Worm (Caenorhabditis elegans): ENCODE measurements around the gene lin-45.
A peak's percentile ranks its signal among the peaks of the same experiment; 100 is the strongest.

lin-45 gene

DNA sequence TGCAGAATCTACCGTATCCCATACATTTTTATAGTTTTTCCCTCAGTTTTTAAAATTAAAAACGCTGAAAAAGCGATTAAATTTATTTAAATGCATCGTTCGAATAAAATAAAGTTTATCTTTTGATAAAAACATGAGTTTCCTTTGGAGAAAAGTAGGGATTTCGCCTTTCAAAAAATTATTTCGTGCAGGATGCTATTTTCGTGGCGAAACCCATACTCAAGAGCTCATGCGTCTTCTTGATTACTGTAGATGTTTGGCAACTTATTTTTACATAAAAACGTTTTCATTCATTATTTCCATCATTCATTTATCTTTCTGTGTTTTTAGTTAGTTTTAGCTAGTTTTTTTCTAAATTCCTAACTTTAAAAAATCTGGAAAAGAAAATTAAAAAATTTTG is 41.6 kb upstream of the lin-45 start (continued):
- TF ChIP-seq tbp1 (GFP tag; optimal IDR thresholded peaks at IDR 0.05) (peak; percentile 32), nhr-90 (tag; optimal IDR thresholded peaks at IDR 0.05) (no peak), F49E8.2 (tag; optimal IDR thresholded peaks at IDR 0.05; ENCODE audit: insufficient read depth) (peak; percentile 34), snpc-3.4 (tag; optimal IDR thresholded peaks at IDR 0.05) (no peak), lir-1 (GFP tag; conservative IDR thresholded peaks at IDR 0.05) (no peak), Y53G8AR.9 (GFP tag; conservative IDR thresholded peaks at IDR 0.05) (no peak), ccch-3 (GFP tag; optimal IDR thresholded peaks at IDR 0.05) (no peak), madf-8 (GFP tag; conservative IDR thresholded peaks at IDR 0.05) (peak; percentile 26; the same call in 1 of the 2 replicates), unc-62 (GFP tag; optimal IDR thresholded peaks at IDR 0.05) (no peak), repo-1 (tag; optimal IDR thresholded peaks at IDR 0.05) (no peak), xnd-1 (tag; optimal IDR thresholded peaks at IDR 0.05) (peak; percentile 60), snpc-1.1 (tag; optimal IDR thresholded peaks at IDR 0.05; ENCODE audit: insufficient read depth) (peak; percentile 43), F22D6.2 (tag; optimal IDR thresholded peaks at IDR 0.05) (no peak), ceh-27 (GFP tag; optimal IDR thresholded peaks at IDR 0.05) (no peak), C17E4.6 (GFP tag; IDR thresholded peaks at IDR 0.05) (no peak), F52B5.7 (tag; optimal IDR thresholded peaks at IDR 0.05) (no peak), hlh-26 (GFP tag; conservative IDR thresholded peaks at IDR 0.05) (no peak), madf-6 (GFP tag; IDR thresholded peaks at IDR 0.05) (peak; percentile 73), unc-130 (GFP tag; optimal IDR thresholded peaks at IDR 0.05) (no peak), attf-3 (GFP tag; conservative IDR thresholded peaks at IDR 0.05) (no peak)

DNA sequence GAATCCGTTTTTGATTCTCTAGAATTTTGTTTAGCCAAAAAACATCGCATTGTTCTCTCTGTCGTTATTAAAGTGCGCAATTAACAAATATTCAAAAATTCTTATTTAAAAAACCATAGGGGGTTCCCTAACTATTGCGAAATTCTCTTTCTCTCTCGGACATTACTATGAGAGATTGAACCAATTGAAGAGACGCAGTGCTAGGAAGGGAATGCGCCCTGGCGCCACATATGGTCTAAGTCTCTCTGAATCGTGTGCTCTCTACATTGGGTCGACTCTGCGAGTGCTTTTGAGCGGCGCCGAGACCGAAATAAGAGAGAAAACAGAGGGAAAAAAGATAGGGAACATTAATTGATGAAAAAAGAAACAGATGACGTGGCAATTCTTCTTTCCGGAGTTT is 37.5 kb upstream of the lin-45 start:
- TF ChIP-seq ceh-40 (GFP tag; IDR thresholded peaks at IDR 0.05) = no peak
- no peak for TF ChIP-seq snpc-1.3 (tag; optimal IDR thresholded peaks at IDR 0.05; ENCODE audit: insufficient read depth)
- TF ChIP-seq K11D2.4 (GFP tag; IDR thresholded peaks at IDR 0.05) = peak; percentile 21; the same call in 1 of the 2 replicates
- TF ChIP-seq nhr-80 (tag; optimal IDR thresholded peaks at IDR 0.05) = peak; percentile 46
- no peak for TF ChIP-seq Y95B8A.8 (GFP tag; IDR thresholded peaks at IDR 0.05)
- no peak for TF ChIP-seq ceh-58 (GFP tag; IDR thresholded peaks at IDR 0.05)
- no peak for TF ChIP-seq nfya-2 (GFP tag; IDR thresholded peaks at IDR 0.05)
- no peak for TF ChIP-seq F55B11.4 (tag; optimal IDR thresholded peaks at IDR 0.05; ENCODE audit: borderline replicate concordance, insufficient read depth)
- peak; percentile 39 for TF ChIP-seq tbp1 (GFP tag; optimal IDR thresholded peaks at IDR 0.05)
- TF ChIP-seq Y53F4B.3 (GFP tag; IDR thresholded peaks at IDR 0.05) = no peak
- TF ChIP-seq die-1 (tag; optimal IDR thresholded peaks at IDR 0.05) = no peak
- TF ChIP-seq dox-1 (GFP tag; IDR thresholded peaks at IDR 0.05) = peak; percentile 81
- TF ChIP-seq dpff-1 (tag; optimal IDR thresholded peaks at IDR 0.05) = no peak
- no peak for TF ChIP-seq ztf-26 (tag; optimal IDR thresholded peaks at IDR 0.05)
- no peak for TF ChIP-seq T07F8.4 (tag; optimal IDR thresholded peaks at IDR 0.05)
- no peak for TF ChIP-seq ama-1 (optimal IDR thresholded peaks at IDR 0.05)
- no peak for TF ChIP-seq ama-1 (GFP tag; optimal IDR thresholded peaks at IDR 0.05)
- TF ChIP-seq C17E4.6 (GFP tag; IDR thresholded peaks at IDR 0.05) = no peak
- TF ChIP-seq F57A8.1 (GFP tag; optimal IDR thresholded peaks at IDR 0.05) = no peak
- no peak for TF ChIP-seq fkh-3 (tag; optimal IDR thresholded peaks at IDR 0.05)
- no peak for TF ChIP-seq Y67H2A.10 (GFP tag; conservative IDR thresholded peaks at IDR 0.05)
- TF ChIP-seq mel-28 (tag; optimal IDR thresholded peaks at IDR 0.05; ENCODE audit: borderline replicate concordance) = no peak
- TF ChIP-seq zim-3 (tag; optimal IDR thresholded peaks at IDR 0.05) = no peak
- no peak for TF ChIP-seq lsl-1 (GFP tag; optimal IDR thresholded peaks at IDR 0.05)
- TF ChIP-seq ceh-100 (GFP tag; IDR thresholded peaks at IDR 0.05) = no peak
- TF ChIP-seq rpc-1 (optimal IDR thresholded peaks at IDR 0.05) = no peak
- TF ChIP-seq rpc-1 (tag; optimal IDR thresholded peaks at IDR 0.05) = no peak
- no peak for TF ChIP-seq F57C9.4 (tag; optimal IDR thresholded peaks at IDR 0.05)
- no peak for TF ChIP-seq B0035.1 (tag; optimal IDR thresholded peaks at IDR 0.05)
- TF ChIP-seq F10E7.11 (tag; optimal IDR thresholded peaks at IDR 0.05) = no peak
- no peak for TF ChIP-seq lsy-27 (tag; optimal IDR thresholded peaks at IDR 0.05; ENCODE audit: borderline replicate concordance, insufficient read depth)
- 0 out of 2 replicates have a peak, but pooled peaks have one; percentile 40 for TF ChIP-seq Y53G8AR.9 (GFP tag; conservative IDR thresholded peaks at IDR 0.05)
- no peak for TF ChIP-seq F22D6.2 (tag; optimal IDR thresholded peaks at IDR 0.05)
